Fruit fly (Drosophila melanogaster) whole organism, embryonic: ENCODE data around the gene Alms1a.

ENCODE experiments used
- BtbVII ChIP-seq: fragments of 200-800 bp; sonication (Bioruptor generic); optimal IDR thresholded peaks from 3 replicates; lab custom pipeline; 2017; ENCODE audit warnings: missing biosample characterization, mild to moderate bottlenecking, missing genetic modification characterization
- CG10209 ChIP-seq: fragments of 200-800 bp; sonication (Bioruptor generic); optimal IDR thresholded peaks from 3 replicates; lab custom pipeline; 2017; ENCODE audit warnings: missing biosample characterization, mild to moderate bottlenecking, missing genetic modification characterization, missing genetic modification reagents
- CG1024 ChIP-seq: fragments of 200-800 bp; sonication (Bioruptor generic); IDR thresholded peaks from 2 replicates; pipeline ENCODE4 v1.3.6; 2022; ENCODE audit warnings: missing biosample characterization, missing genetic modification characterization
- CG1233 ChIP-seq: fragments of 200-800 bp; sonication (Bioruptor generic); optimal IDR thresholded peaks from 4 replicates; lab custom pipeline; 2018; ENCODE audit warnings: missing biosample characterization, mild to moderate bottlenecking, missing genetic modification characterization
- CG12659 ChIP-seq: fragments of 200-800 bp; sonication (Bioruptor generic); optimal IDR thresholded peaks from 3 replicates; lab custom pipeline; 2017; ENCODE audit warnings: mild to moderate bottlenecking, missing biosample characterization, missing genetic modification reagents, missing genetic modification characterization
- CG13287 ChIP-seq: fragments of 200-800 bp; sonication (Bioruptor generic); IDR thresholded peaks from 2 replicates; pipeline ENCODE4 v1.3.6; 2022; ENCODE audit warnings: missing biosample characterization, missing genetic modification characterization; ENCODE audit not compliant: partially characterized antibody
- CG13424 ChIP-seq: fragments of 200-800 bp; sonication (Bioruptor generic); optimal IDR thresholded peaks from 2 replicates; lab custom pipeline; 2019; ENCODE audit warnings: missing biosample characterization, mild to moderate bottlenecking, missing genetic modification characterization, moderate library complexity
- CG14014 ChIP-seq: fragments of 200-800 bp; sonication (Bioruptor generic); IDR thresholded peaks from 2 replicates; pipeline ENCODE4 v1.3.6; 2022; ENCODE audit warnings: missing biosample characterization, missing genetic modification characterization
- CG14860 ChIP-seq: fragments of 200-800 bp; sonication (Bioruptor generic); IDR thresholded peaks from 3 replicates; pipeline ENCODE4 v1.3.6; 2022; ENCODE audit warnings: missing biosample characterization, missing genetic modification characterization; ENCODE audit not compliant: partially characterized antibody
- CG1529 ChIP-seq: fragments of 200-800 bp; sonication (Bioruptor generic); optimal IDR thresholded peaks from 3 replicates; lab custom pipeline; 2018; ENCODE audit warnings: missing biosample characterization, missing genetic modification characterization
- CG1603 ChIP-seq: fragments of 200-800 bp; sonication (Bioruptor generic); optimal IDR thresholded peaks from 2 replicates; lab custom pipeline; 2019; ENCODE audit warnings: missing biosample characterization, mild to moderate bottlenecking, missing genetic modification characterization, moderate library complexity
- CG17359 ChIP-seq: fragments of 200-800 bp; sonication (Bioruptor generic); optimal IDR thresholded peaks from 3 replicates; lab custom pipeline; 2018; ENCODE audit warnings: missing biosample characterization, mild to moderate bottlenecking, missing genetic modification characterization, moderate library complexity
- CG17385 ChIP-seq: fragments of 200-800 bp; sonication (Bioruptor generic); optimal IDR thresholded peaks from 3 replicates; lab custom pipeline; 2018; ENCODE audit warnings: missing biosample characterization, mild to moderate bottlenecking, missing genetic modification characterization
- CG17568 ChIP-seq: fragments of 200-800 bp; sonication (Bioruptor generic); optimal IDR thresholded peaks from 2 replicates; lab custom pipeline; 2018; ENCODE audit warnings: missing biosample characterization, mild to moderate bottlenecking, missing genetic modification characterization, moderate library complexity
- CG30020 ChIP-seq: fragments of 200-800 bp; optimal IDR thresholded peaks from 2 replicates; lab custom pipeline; 2019; ENCODE audit warnings: missing biosample characterization, mild to moderate bottlenecking, missing genetic modification characterization, moderate library complexity
- CG30431 ChIP-seq: fragments of 200-800 bp; sonication (Bioruptor generic); optimal IDR thresholded peaks from 2 replicates; lab custom pipeline; 2017; ENCODE audit warnings: missing biosample characterization, missing genetic modification characterization
- CG34224 ChIP-seq: fragments of 200-800 bp; sonication (Bioruptor generic); IDR thresholded peaks from 3 replicates; pipeline ENCODE4 v1.3.6; 2022; ENCODE audit warnings: missing biosample characterization, missing genetic modification characterization; ENCODE audit not compliant: partially characterized antibody
- CG7357 ChIP-seq: fragments of 200-800 bp; sonication (Bioruptor generic); IDR thresholded peaks from 3 replicates; pipeline ENCODE4 v1.3.6; 2022; ENCODE audit warnings: missing biosample characterization, missing genetic modification characterization
- CG7372 ChIP-seq: fragments of 200-800 bp; sonication (Bioruptor generic); IDR thresholded peaks from 2 replicates; pipeline ENCODE4 v1.3.6; 2022; ENCODE audit warnings: missing biosample characterization, missing genetic modification characterization
- CG7745 ChIP-seq: fragments of 200-800 bp; sonication (Bioruptor generic); optimal IDR thresholded peaks from 2 replicates; lab custom pipeline; 2018; ENCODE audit warnings: missing biosample characterization, mild to moderate bottlenecking, missing genetic modification characterization, moderate library complexity
- CG9609 ChIP-seq: fragments of 200-800 bp; sonication (Bioruptor generic); optimal IDR thresholded peaks from 3 replicates; lab custom pipeline; 2016; ENCODE audit warnings: missing biosample characterization, missing genetic modification characterization
- CTCF ChIP-seq: fragments of 200-800 bp; sonication (Bioruptor generic); optimal IDR thresholded peaks from 2 replicates; lab custom pipeline; 2017; ENCODE audit warnings: missing biosample characterization, mild to moderate bottlenecking, missing genetic modification characterization, moderate library complexity
- D19B ChIP-seq: fragments of 200-800 bp; sonication (Bioruptor generic); optimal IDR thresholded peaks from 2 replicates; lab custom pipeline; 2017; ENCODE audit warnings: missing biosample characterization, mild to moderate bottlenecking, missing genetic modification characterization
- Dek ChIP-seq: fragments of 200-800 bp; sonication (Bioruptor generic); optimal IDR thresholded peaks from 3 replicates; lab custom pipeline; 2019; ENCODE audit warnings: missing biosample characterization, mild to moderate bottlenecking, missing genetic modification characterization, moderate library complexity
- Myb ChIP-seq: fragments of 200-800 bp; sonication (Bioruptor generic); optimal IDR thresholded peaks from 2 replicates; lab custom pipeline; 2016; ENCODE audit warnings: missing biosample characterization, missing genetic modification characterization
- Oli ChIP-seq: fragments of 200-800 bp; sonication (Bioruptor generic); optimal IDR thresholded peaks from 2 replicates; lab custom pipeline; 2018; ENCODE audit warnings: missing biosample characterization, mild to moderate bottlenecking, missing genetic modification characterization, moderate library complexity
- Six4 ChIP-seq: fragments of 200-800 bp; sonication (Bioruptor generic); optimal IDR thresholded peaks from 2 replicates; lab custom pipeline; 2016; ENCODE audit warnings: missing biosample characterization, missing genetic modification characterization
- Stat92E ChIP-seq, 3 experiments: fragments of >200 bp in 2 of 3; fragments of 200-800 bp in 1 of 3; sonication (Bioruptor generic) in 1 of 3; optimal IDR thresholded peaks; 2 replicates each; lab custom pipeline; 2017 to 2019; ENCODE audit warnings: missing biosample characterization in 3 of 3, missing genetic modification characterization in 3 of 3, mild to moderate bottlenecking in 1 of 3, moderate library complexity in 1 of 3
- Tbp ChIP-seq: fragments of >200 bp; optimal IDR thresholded peaks from 2 replicates; lab custom pipeline; 2018; ENCODE audit warnings: missing biosample characterization, missing genetic modification characterization
- bcd ChIP-seq: fragments of 200-800 bp; sonication (Bioruptor generic); optimal IDR thresholded peaks from 2 replicates; lab custom pipeline; 2017; ENCODE audit warnings: missing biosample characterization, mild to moderate bottlenecking, missing genetic modification characterization
- cas ChIP-seq: fragments of 200-800 bp; sonication (Bioruptor generic); IDR thresholded peaks from 2 replicates; pipeline ENCODE4 v1.3.6; 2022; ENCODE audit warnings: missing biosample characterization, missing genetic modification characterization
- cg ChIP-seq: fragments of 200-800 bp; sonication (Bioruptor generic); optimal IDR thresholded peaks from 3 replicates; lab custom pipeline; 2019; ENCODE audit warnings: missing biosample characterization, mild to moderate bottlenecking, missing genetic modification characterization, moderate library complexity
- dan ChIP-seq: fragments of 200-800 bp; sonication (Bioruptor generic); IDR thresholded peaks from 2 replicates; pipeline ENCODE4 v1.3.6; 2022; ENCODE audit warnings: missing biosample characterization, missing genetic modification characterization
- danr ChIP-seq: fragments of 200-800 bp; sonication (Bioruptor generic); IDR thresholded peaks from 2 replicates; pipeline ENCODE4 v1.3.6; 2022; ENCODE audit warnings: missing biosample characterization, missing genetic modification characterization
- gfzf ChIP-seq: fragments of 200-800 bp; sonication (Bioruptor generic); optimal IDR thresholded peaks from 2 replicates; lab custom pipeline; 2016; ENCODE audit warnings: missing biosample characterization, mild to moderate bottlenecking, missing genetic modification characterization, moderate library complexity
- grau ChIP-seq: fragments of 200-800 bp; optimal IDR thresholded peaks from 3 replicates; lab custom pipeline; 2019; ENCODE audit warnings: missing biosample characterization, mild to moderate bottlenecking, missing genetic modification characterization, moderate library complexity
- gsb-n ChIP-seq: fragments of 200-800 bp; sonication (Bioruptor generic); optimal IDR thresholded peaks from 3 replicates; lab custom pipeline; 2018; ENCODE audit warnings: missing biosample characterization, mild to moderate bottlenecking, missing genetic modification characterization
- h ChIP-seq: fragments of >200 bp; optimal IDR thresholded peaks from 2 replicates; lab custom pipeline; 2017
- inv ChIP-seq: fragments of 200-800 bp; sonication (Bioruptor generic); IDR thresholded peaks from 2 replicates; pipeline ENCODE4 v1.3.6; 2022; ENCODE audit warnings: missing biosample characterization, missing genetic modification characterization; ENCODE audit not compliant: partially characterized antibody
- jumu ChIP-seq: fragments of 200-800 bp; sonication (Bioruptor generic); optimal IDR thresholded peaks from 3 replicates; lab custom pipeline; 2016; ENCODE audit warnings: missing biosample characterization, missing genetic modification characterization
- lab ChIP-seq: fragments of 200-800 bp; sonication (Bioruptor generic); optimal IDR thresholded peaks from 3 replicates; lab custom pipeline; 2017; ENCODE audit warnings: missing biosample characterization, missing genetic modification characterization, mild to moderate bottlenecking, moderate library complexity, missing genetic modification reagents
- pan ChIP-seq, 4 experiments: fragments of >200 bp in 3 of 4; fragments of 200-800 bp in 1 of 4; sonication (Bioruptor generic) in 1 of 4; optimal IDR thresholded peaks in 3 of 4; IDR thresholded peaks in 1 of 4; 2 replicates each; pipeline versions ENCODE4 v1.3.6 to Lab custom; 2017 to 2022; ENCODE audit warnings: missing biosample characterization in 2 of 4, missing genetic modification characterization in 2 of 4, mixed read lengths in 1 of 4
- pnt ChIP-seq: fragments of 200-800 bp; sonication (Bioruptor generic); optimal IDR thresholded peaks from 3 replicates; lab custom pipeline; 2016; ENCODE audit warnings: missing biosample characterization, missing genetic modification characterization
- pros ChIP-seq: fragments of 200-800 bp; sonication (Bioruptor generic); optimal IDR thresholded peaks from 3 replicates; lab custom pipeline; 2019; ENCODE audit warnings: missing biosample characterization, mild to moderate bottlenecking, missing genetic modification characterization, moderate library complexity
- sima ChIP-seq: fragments of 200-800 bp; sonication (Bioruptor generic); optimal IDR thresholded peaks from 2 replicates; lab custom pipeline; 2016; ENCODE audit warnings: missing biosample characterization, missing genetic modification characterization
- sqz ChIP-seq: fragments of 200-800 bp; sonication (Bioruptor generic); optimal IDR thresholded peaks from 3 replicates; lab custom pipeline; 2018; ENCODE audit warnings: missing biosample characterization, mild to moderate bottlenecking, missing genetic modification characterization
- stwl ChIP-seq: fragments of 200-800 bp; sonication (Bioruptor generic); optimal IDR thresholded peaks from 3 replicates; lab custom pipeline; 2018; ENCODE audit warnings: missing biosample characterization, mild to moderate bottlenecking, missing genetic modification characterization, moderate library complexity
- toy ChIP-seq: fragments of 200-800 bp; sonication (Bioruptor generic); IDR thresholded peaks from 2 replicates; pipeline ENCODE4 v1.3.6; 2022; ENCODE audit warnings: missing biosample characterization, missing genetic modification characterization
- trem ChIP-seq: fragments of 200-800 bp; optimal IDR thresholded peaks from 3 replicates; lab custom pipeline; 2019; ENCODE audit warnings: missing biosample characterization, mild to moderate bottlenecking, missing genetic modification characterization, moderate library complexity
- zen2 ChIP-seq: fragments of 200-800 bp; sonication (Bioruptor generic); IDR thresholded peaks from 3 replicates; pipeline ENCODE4 v1.3.6; 2022; ENCODE audit warnings: missing biosample characterization, missing genetic modification characterization; ENCODE audit not compliant: partially characterized antibody
- zf30C ChIP-seq: fragments of 200-800 bp; sonication (Bioruptor generic); optimal IDR thresholded peaks from 3 replicates; lab custom pipeline; 2018; ENCODE audit warnings: missing biosample characterization, mild to moderate bottlenecking, missing genetic modification characterization

Gene Alms1a

DNA sequence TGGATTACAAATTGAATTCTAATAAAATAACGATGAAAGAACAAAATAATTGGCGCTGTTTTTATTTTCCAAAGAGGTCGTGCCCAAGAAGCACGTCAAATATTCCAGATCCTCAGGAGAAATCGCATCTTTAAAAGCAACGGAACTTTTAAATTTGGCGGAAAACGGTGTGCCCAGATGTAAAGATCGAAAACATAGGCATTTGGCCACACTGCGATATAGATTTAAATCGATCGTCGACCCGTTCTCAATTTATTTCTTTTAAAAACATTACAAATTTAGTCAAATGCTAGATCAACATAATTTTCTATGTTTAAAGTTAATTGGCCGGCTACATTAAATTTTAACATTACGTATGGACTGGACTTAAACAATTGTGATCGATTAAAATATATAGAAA is 8.6 kb downstream of the Alms1a start:
- TF ChIP-seq CG7372 (GFP tag; lab: Robert Waterston, UW) (no peak), CG1603 (tag; lab: Kevin White, UChicago) (no peak), zen2 (GFP tag; lab: Robert Waterston, UW) (peak; percentile 44; the same call in 2 of the 3 replicates), CTCF (GFP tag; lab: Kevin White, UChicago) (no peak), CG17568 (GFP tag; lab: Kevin White, UChicago) (no peak), CG14014 (no peak), lab (no peak), CG34224 (GFP tag; lab: Robert Waterston, UW) (0 out of 3 replicates have a peak, but pooled peaks have one; percentile 17), bcd (no peak), D19B (GFP tag; lab: Kevin White, UChicago) (no peak), CG1529 (no peak), toy (GFP tag; lab: Robert Waterston, UW) (no peak), gfzf (GFP tag; lab: Kevin White, UChicago) (peak; percentile 51), trem (tag; lab: Kevin White, UChicago) (no peak), CG17385 (GFP tag; lab: Kevin White, UChicago) (no peak), CG1024 (no peak), Oli (no peak), CG14860 (no peak), CG17359 (no peak), gsb-n (tag; lab: Kevin White, UChicago) (no peak), stwl (peak; percentile 92), CG1233 (GFP tag; lab: Kevin White, UChicago) (no peak), inv (GFP tag; lab: Robert Waterston, UW) (no peak), cas (GFP tag; lab: Robert Waterston, UW) (no peak), Myb (GFP tag; lab: Kevin White, UChicago) (peak; percentile 43), Tbp (GFP tag; lab: Kevin White, UChicago) (no peak), pros (GFP tag; lab: Kevin White, UChicago) (no peak), dan (GFP tag; lab: Robert Waterston, UW) (no peak), cg (GFP tag; lab: Kevin White, UChicago) (no peak), Dek (tag; lab: Kevin White, UChicago) (no peak), CG9609 (GFP tag; lab: Kevin White, UChicago) (no peak), pnt (GFP tag; lab: Kevin White, UChicago) (no peak), CG7357 (GFP tag; lab: Robert Waterston, UW) (no peak), danr (no peak), jumu (no peak), sima (GFP tag; lab: Kevin White, UChicago) (no peak), CG10209 (no peak), BtbVII (GFP tag; lab: Kevin White, UChicago) (no peak), Stat92E (GFP tag; optimal IDR thresholded peaks at IDR 0.05; lab: Kevin White, UChicago) (no peak), CG7745 (tag; lab: Kevin White, UChicago) (no peak), pan (optimal IDR thresholded peaks at IDR 0.05; lab: Kevin White, UChicago) (no peak), pan (GFP tag; optimal IDR thresholded peaks at IDR 0.05 in 1 of 2, IDR thresholded peaks at IDR 0.05 in 1 of 2) (no peak), CG13287 (peak; percentile 24; the same call in 1 of the 2 replicates), Six4 (GFP tag; lab: Kevin White, UChicago) (no peak), sqz (GFP tag; lab: Kevin White, UChicago) (no peak), CG13424 (tag; lab: Kevin White, UChicago) (no peak), CG30431 (GFP tag; lab: Kevin White, UChicago) (no peak), CG30020 (tag; lab: Kevin White, UChicago) (no peak), grau (tag; lab: Kevin White, UChicago) (no peak), CG12659 (GFP tag; lab: Kevin White, UChicago) (no peak), h (lab: Kevin White, UChicago) (no peak), zf30C (no peak)
